Worm (Caenorhabditis elegans): Measurements from ENCODE around the gene puf-7.
A peak's percentile ranks its signal among the peaks of the same experiment; 100 is the strongest.
"Not testable (repeated sequence)": the region's sequence is repeated elsewhere in the genome, so short reads cannot be mapped to it uniquely, and the experiment has no call there.

The puf-7 gene

DNA sequence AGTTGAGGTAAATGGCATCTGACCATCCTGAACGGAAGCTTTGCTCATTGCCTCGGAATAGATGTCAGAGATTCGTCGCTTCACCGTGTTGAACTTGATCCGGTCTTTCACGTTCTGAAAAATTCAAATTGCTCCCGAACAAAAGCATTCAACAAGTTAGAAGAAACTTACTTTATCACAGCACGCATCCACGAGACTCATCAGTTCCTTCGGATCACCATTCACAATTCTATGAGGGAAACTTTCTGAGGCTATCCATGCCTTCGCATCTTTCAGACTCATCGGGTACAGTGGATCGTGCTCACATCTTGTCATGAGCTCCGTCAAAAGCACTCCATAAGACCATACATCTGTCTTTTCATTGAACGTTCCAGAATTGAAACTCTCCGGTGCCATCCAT, 23.7 kb upstream of the puf-7 start:
- TF ChIP-seq ceh-100 (GFP tag; IDR thresholded peaks at IDR 0.05): no peak
- TF ChIP-seq snpc-4 (GFP tag; optimal IDR thresholded peaks at IDR 0.05): no peak
- no peak for TF ChIP-seq snpc-4 (tag; optimal IDR thresholded peaks at IDR 0.05)
- TF ChIP-seq die-1 (tag; optimal IDR thresholded peaks at IDR 0.05): no peak
- no peak for TF ChIP-seq T07F8.4 (tag; optimal IDR thresholded peaks at IDR 0.05)
- no peak for TF ChIP-seq cebp-2 (GFP tag; IDR thresholded peaks at IDR 0.05)
- TF ChIP-seq Y53F4B.3 (GFP tag; IDR thresholded peaks at IDR 0.05): no peak
- TF ChIP-seq K11D2.4 (GFP tag; IDR thresholded peaks at IDR 0.05): no peak
- TF ChIP-seq ama-1 (optimal IDR thresholded peaks at IDR 0.05): no peak
- no peak for TF ChIP-seq ama-1 (GFP tag; optimal IDR thresholded peaks at IDR 0.05)
- no peak for TF ChIP-seq lsl-1 (GFP tag; optimal IDR thresholded peaks at IDR 0.05)
- TF ChIP-seq ztf-25 (GFP tag; IDR thresholded peaks at IDR 0.05): no peak
- no peak for TF ChIP-seq snpc-1.3 (tag; optimal IDR thresholded peaks at IDR 0.05; ENCODE audit: insufficient read depth)
- no peak for TF ChIP-seq egrh-3 (GFP tag; IDR thresholded peaks at IDR 0.05)

- TF ChIP-seq rpc-1 (optimal IDR thresholded peaks at IDR 0.05); rpc-1 (tag; optimal IDR thresholded peaks at IDR 0.05); ztf-28 (GFP tag; IDR thresholded peaks at IDR 0.05); nhr-90 (tag; optimal IDR thresholded peaks at IDR 0.05): not testable (repeated sequence)
These were observed 22.1 kb upstream of the puf-7 start, which contains the start of gene Y52D5A.2 for ce11 chrIV:5464403-5464802. TSS of gene Y52D5A.2 (minus strand) at chrIV:5464503.

ce11 chrIV:5469739-5470138, 16.8 kb upstream of the puf-7 start, which contains the start of gene rme-2:
TSS of gene rme-2 (plus strand) at chrIV:5470026.
- TF ChIP-seq F49E8.2 (tag; optimal IDR thresholded peaks at IDR 0.05; ENCODE audit: insufficient read depth) (peak; percentile 90), snpc-1.1 (tag; optimal IDR thresholded peaks at IDR 0.05; ENCODE audit: insufficient read depth) (peak; percentile 72), attf-3 (GFP tag; conservative IDR thresholded peaks at IDR 0.05) (peak; percentile 49; the same call in 1 of the 2 replicates), ceh-27 (GFP tag; optimal IDR thresholded peaks at IDR 0.05) (no peak), lin-54 (GFP tag; optimal IDR thresholded peaks at IDR 0.05) (peak; percentile 82), pbrm-1 (GFP tag; IDR thresholded peaks at IDR 0.05) (0 out of 2 replicates have a peak, but pooled peaks have one; percentile 12), hmg-20 (GFP tag; IDR thresholded peaks at IDR 0.05) (0 out of 2 replicates have a peak, but pooled peaks have one; percentile 6), tbp1 (GFP tag; optimal IDR thresholded peaks at IDR 0.05) (peak; percentile 67), ztf-28 (GFP tag; IDR thresholded peaks at IDR 0.05) (0 out of 2 replicates have a peak, but pooled peaks have one; percentile 36), madf-8 (GFP tag; conservative IDR thresholded peaks at IDR 0.05) (peak; percentile 95), Y53G8AR.9 (GFP tag; conservative IDR thresholded peaks at IDR 0.05) (0 out of 2 replicates have a peak, but pooled peaks have one; percentile 64), F57A8.1 (GFP tag; optimal IDR thresholded peaks at IDR 0.05) (no peak), nhr-90 (tag; optimal IDR thresholded peaks at IDR 0.05) (no peak), D2030.7 (GFP tag; IDR thresholded peaks at IDR 0.05) (peak; percentile 95), F22D6.2 (tag; optimal IDR thresholded peaks at IDR 0.05) (no peak), mcd-1 (GFP tag; IDR thresholded peaks at IDR 0.05) (peak; percentile 65), ekl-4 (GFP tag; IDR thresholded peaks at IDR 0.05) (peak; percentile 71; the same call in 1 of the 2 replicates), him-1 (tag; optimal IDR thresholded peaks at IDR 0.05) (peak; percentile 73), lin-35 (GFP tag; optimal IDR thresholded peaks at IDR 0.05) (peak in 1 of 3 experiments; percentile 82), unc-130 (GFP tag; optimal IDR thresholded peaks at IDR 0.05) (peak; percentile 76), nfyb-1 (GFP tag; IDR thresholded peaks at IDR 0.05) (peak; percentile 50; the same call in 1 of the 2 replicates), madf-3 (GFP tag; IDR thresholded peaks at IDR 0.05) (peak; percentile 75; the same call in 1 of the 2 replicates), dox-1 (GFP tag; IDR thresholded peaks at IDR 0.05) (peak; percentile 86), lir-1 (GFP tag; conservative IDR thresholded peaks at IDR 0.05) (peak; percentile 75), xnd-1 (tag; optimal IDR thresholded peaks at IDR 0.05) (peak; percentile 98), efl-1 (GFP tag; optimal IDR thresholded peaks at IDR 0.05) (peak; percentile 99), dpl-1 (GFP tag; optimal IDR thresholded peaks at IDR 0.05) (peak; percentile 96), snpc-3.4 (tag; optimal IDR thresholded peaks at IDR 0.05) (peak; percentile 91), nfya-1 (tag; optimal IDR thresholded peaks at IDR 0.05; ENCODE audit: borderline replicate concordance, insufficient read depth) (no peak), zim-3 (tag; optimal IDR thresholded peaks at IDR 0.05) (no peak)

Measured in whole organism, young adult.